Worm (Caenorhabditis elegans) whole organism, midembryonic: ENCODE measurements around the gene efa-6.

Experiments
- T22C8.4 ChIP-seq: fragments of 200-800 bp; sonication (Bioruptor generic); IDR thresholded peaks from 2 replicates; pipeline ENCODE4 v1.3.6; 2022; ENCODE audit warnings: missing genetic modification characterization, missing compliant biosample characterization
- med-1 ChIP-seq: sonication (generic microtip); optimal IDR thresholded peaks from 2 replicates; lab custom pipeline; 2017; ENCODE audit warnings: missing genetic modification characterization, mild to moderate bottlenecking, missing compliant biosample characterization, antibody characterized with exemption, missing genetic modification reagents; ENCODE audit not compliant: insufficient read depth

DNA sequence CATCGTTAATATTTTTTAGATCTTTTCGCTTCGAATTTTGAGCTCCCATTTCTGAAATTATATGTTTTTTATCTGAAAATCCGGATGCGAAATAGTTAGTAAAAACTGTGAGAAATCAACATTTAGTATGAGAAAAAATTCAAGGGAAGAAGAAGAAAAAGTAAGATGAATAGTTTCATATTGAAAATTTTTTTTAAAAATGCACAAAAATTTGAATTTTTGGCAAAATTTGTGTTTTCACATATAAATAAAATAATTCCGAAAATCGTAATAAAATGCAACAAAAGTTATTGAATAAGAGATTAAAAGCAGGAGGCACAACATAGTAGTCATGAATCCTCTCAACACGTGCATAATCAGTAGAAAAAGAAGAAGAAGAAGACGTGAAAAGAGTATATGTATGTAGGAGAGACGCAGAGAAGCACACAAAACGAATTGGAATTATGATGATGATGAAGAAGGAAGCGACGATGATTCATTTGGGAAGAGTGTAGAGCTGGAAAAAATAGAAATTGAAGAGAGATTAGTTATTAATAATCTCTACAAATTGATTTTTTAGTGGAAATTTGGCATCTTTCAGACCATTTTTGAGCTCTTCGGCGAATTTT, 48.5 kb downstream of the efa-6 start, which contains the start of gene eak-7:
- TF ChIP-seq T22C8.4 (GFP tag; lab: Robert Waterston, UW) (no peak), med-1 (no peak)
